Fruit fly (Drosophila melanogaster) whole organism, wandering third instar larva: ENCODE data around the gene CG14720.

Source experiments
- Abd-B ChIP-seq: fragments of >200 bp; optimal IDR thresholded peaks from 2 replicates; lab custom pipeline; 2017; ENCODE audit warnings: missing biosample characterization, missing genetic modification characterization
- CG32264 ChIP-seq: fragments of 200-800 bp; sonication (Bioruptor generic); optimal IDR thresholded peaks from 2 replicates; lab custom pipeline; 2016; ENCODE audit warnings: missing biosample characterization, missing genetic modification characterization
- CG9705 ChIP-seq: fragments of 200-800 bp; sonication (Bioruptor generic); optimal IDR thresholded peaks from 2 replicates; lab custom pipeline; 2018; ENCODE audit warnings: missing biosample characterization, mild to moderate bottlenecking, missing genetic modification characterization
- CrebA ChIP-seq: fragments of 200-800 bp; sonication (Bioruptor generic); optimal IDR thresholded peaks from 2 replicates; lab custom pipeline; 2016; ENCODE audit warnings: missing biosample characterization, mild to moderate bottlenecking, missing genetic modification characterization, borderline replicate concordance
- Dfd ChIP-seq: fragments of >200 bp; optimal IDR thresholded peaks from 2 replicates; lab custom pipeline; 2017; ENCODE audit warnings: missing biosample characterization, missing genetic modification characterization
- GATAd ChIP-seq: sonication (Bioruptor generic); optimal IDR thresholded peaks from 2 replicates; lab custom pipeline; 2016; ENCODE audit warnings: missing biosample characterization, missing genetic modification characterization
- HLH106 ChIP-seq: fragments of 200-800 bp; optimal IDR thresholded peaks from 3 replicates; lab custom pipeline; 2019; ENCODE audit warnings: missing biosample characterization, mild to moderate bottlenecking, missing genetic modification characterization, moderate library complexity
- Hnf4 ChIP-seq: fragments of 200-800 bp; sonication (Bioruptor generic); optimal IDR thresholded peaks from 2 replicates; lab custom pipeline; 2016; ENCODE audit warnings: missing biosample characterization, mild to moderate bottlenecking, missing genetic modification characterization
- Hr78 ChIP-seq: fragments of >200 bp; optimal IDR thresholded peaks from 2 replicates; lab custom pipeline; 2017; ENCODE audit warnings: missing biosample characterization, missing genetic modification characterization
- Hr83 ChIP-seq: fragments of 200-300 bp; sonication (Bioruptor generic); optimal IDR thresholded peaks from 2 replicates; lab custom pipeline; 2016; ENCODE audit warnings: missing biosample characterization, mild to moderate bottlenecking, missing genetic modification characterization, moderate library complexity; ENCODE audit not compliant: poor library complexity, severe bottlenecking
- Jra ChIP-seq: sonication (Bioruptor generic); optimal IDR thresholded peaks from 2 replicates; lab custom pipeline; 2016; ENCODE audit warnings: missing biosample characterization, missing genetic modification characterization
- Mio ChIP-seq: sonication (Bioruptor generic); optimal IDR thresholded peaks from 2 replicates; lab custom pipeline; 2016; ENCODE audit warnings: missing biosample characterization, missing genetic modification characterization
- Myc ChIP-seq: fragments of >200 bp; optimal IDR thresholded peaks from 2 replicates; lab custom pipeline; 2017
- OdsH ChIP-seq: fragments of 200-800 bp; sonication (Bioruptor generic); optimal IDR thresholded peaks from 2 replicates; lab custom pipeline; 2016; ENCODE audit warnings: missing biosample characterization, mild to moderate bottlenecking, missing genetic modification characterization
- Rel ChIP-seq, 2 experiments: fragments of 200-800 bp; sonication (Bioruptor generic) in 1 of 2; optimal IDR thresholded peaks; 2 replicates in 1 of 2; 3 replicates in 1 of 2; lab custom pipeline; 2016 to 2019; ENCODE audit warnings: mild to moderate bottlenecking in 2 of 2, missing biosample characterization in 2 of 2, missing genetic modification characterization in 2 of 2, moderate library complexity in 1 of 2
- Sp1 ChIP-seq: fragments of 200-800 bp; sonication (Bioruptor generic); optimal IDR thresholded peaks from 3 replicates; lab custom pipeline; 2019; ENCODE audit warnings: missing biosample characterization, mild to moderate bottlenecking, missing genetic modification characterization, moderate library complexity
- Vsx2 ChIP-seq: fragments of 200-300, 225-300 bp; sonication (Bioruptor generic); optimal IDR thresholded peaks from 2 replicates; lab custom pipeline; 2018; ENCODE audit warnings: missing biosample characterization, missing genetic modification characterization; ENCODE audit not compliant: partially characterized antibody
- br ChIP-seq: fragments of 200-800 bp; sonication (Bioruptor generic); optimal IDR thresholded peaks from 2 replicates; lab custom pipeline; 2016; ENCODE audit warnings: missing biosample characterization, missing genetic modification characterization
- dl ChIP-seq, 2 experiments: fragments of 175-275, 200-275 bp in 1 of 2; fragments of 200-275 bp in 1 of 2; sonication (Bioruptor generic); optimal IDR thresholded peaks; lab custom pipeline; 2018; ENCODE audit warnings: mild to moderate bottlenecking in 2 of 2, missing biosample characterization in 2 of 2, missing genetic modification characterization in 2 of 2, moderate library complexity in 2 of 2; ENCODE audit not compliant: partially characterized antibody in 2 of 2, insufficient read depth in 1 of 2
- dmrt93B ChIP-seq: fragments of 200-800 bp; sonication (Bioruptor generic); optimal IDR thresholded peaks from 2 replicates; lab custom pipeline; 2018; ENCODE audit warnings: missing biosample characterization, mild to moderate bottlenecking, missing genetic modification characterization
- dsf ChIP-seq: sonication (Bioruptor generic); optimal IDR thresholded peaks from 2 replicates; lab custom pipeline; 2016; ENCODE audit warnings: missing biosample characterization, missing genetic modification characterization, borderline replicate concordance
- ey ChIP-seq: fragments of 200-800 bp; sonication (Bioruptor generic); optimal IDR thresholded peaks from 2 replicates; lab custom pipeline; 2016; ENCODE audit warnings: missing biosample characterization, missing genetic modification characterization
- foxo ChIP-seq, 2 experiments: fragments of 200-800 bp; sonication (Bioruptor generic); optimal IDR thresholded peaks; 2 replicates in 1 of 2; 3 replicates in 1 of 2; lab custom pipeline; 2016 to 2017; ENCODE audit warnings: missing biosample characterization in 2 of 2, missing genetic modification characterization in 2 of 2
- fru ChIP-seq: fragments of 200-800 bp; sonication (Bioruptor generic); optimal IDR thresholded peaks from 3 replicates; lab custom pipeline; 2016; ENCODE audit warnings: missing biosample characterization, mild to moderate bottlenecking, missing genetic modification characterization
- h ChIP-seq: fragments of 200-800 bp; sonication (Bioruptor generic); optimal IDR thresholded peaks from 3 replicates; lab custom pipeline; 2016; ENCODE audit warnings: missing biosample characterization, mild to moderate bottlenecking, missing genetic modification characterization
- jim ChIP-seq: fragments of 175-275, 200-325 bp; sonication (Bioruptor generic); optimal IDR thresholded peaks from 2 replicates; lab custom pipeline; 2016; ENCODE audit warnings: missing biosample characterization, mild to moderate bottlenecking, missing genetic modification characterization
- lola ChIP-seq: fragments of >200 bp; optimal IDR thresholded peaks from 2 replicates; lab custom pipeline; 2017; ENCODE audit warnings: missing biosample characterization, missing genetic modification characterization
- psq ChIP-seq: fragments of 200-800 bp; sonication (Bioruptor generic); optimal IDR thresholded peaks from 3 replicates; lab custom pipeline; 2017; ENCODE audit warnings: missing biosample characterization, mild to moderate bottlenecking, missing genetic modification characterization, moderate library complexity
- rgr ChIP-seq: fragments of 200-800 bp; sonication (Bioruptor generic); optimal IDR thresholded peaks from 3 replicates; lab custom pipeline; 2016; ENCODE audit warnings: missing biosample characterization, mild to moderate bottlenecking, missing genetic modification characterization
- sage ChIP-seq: fragments of 200-800 bp; sonication (Bioruptor generic); optimal IDR thresholded peaks from 2 replicates; lab custom pipeline; 2016; ENCODE audit warnings: missing biosample characterization, mild to moderate bottlenecking, missing genetic modification characterization
- sv ChIP-seq: fragments of 200-800 bp; sonication (Bioruptor generic); optimal IDR thresholded peaks from 3 replicates; lab custom pipeline; 2016; ENCODE audit warnings: missing biosample characterization, missing genetic modification characterization
- tai ChIP-seq: sonication (Bioruptor generic); optimal IDR thresholded peaks from 2 replicates; lab custom pipeline; 2016; ENCODE audit warnings: missing biosample characterization, missing genetic modification characterization
- woc ChIP-seq: sonication (Bioruptor generic); optimal IDR thresholded peaks from 2 replicates; lab custom pipeline; 2016; ENCODE audit warnings: missing biosample characterization, mild to moderate bottlenecking, missing genetic modification characterization

CG14720 gene

dm6 chr3R:11711376-11711775 is at the start of gene CG14720:
Gene CG14720, plus strand, starts transcription at chr3R:11711676.
- no peak for TF ChIP-seq CG32264 (GFP tag; lab: Kevin White, UChicago)
- TF ChIP-seq Myc: no peak
- TF ChIP-seq GATAd (GFP tag; lab: Kevin White, UChicago): no peak
- TF ChIP-seq Hr83 (GFP tag; lab: Kevin White, UChicago): no peak
- TF ChIP-seq Rel (GFP tag; optimal IDR thresholded peaks at IDR 0.05; lab: Kevin White, UChicago): no peak
- no peak for TF ChIP-seq Rel (tag; optimal IDR thresholded peaks at IDR 0.05; lab: Kevin White, UChicago)
- no peak for TF ChIP-seq sage
- TF ChIP-seq HLH106 (tag; lab: Kevin White, UChicago): no peak
- TF ChIP-seq Sp1 (GFP tag; lab: Kevin White, UChicago): no peak
- TF ChIP-seq dmrt93B (GFP tag; lab: Kevin White, UChicago): no peak
- TF ChIP-seq CrebA (GFP tag; lab: Kevin White, UChicago): no peak
- TF ChIP-seq jim (GFP tag; lab: Kevin White, UChicago): no peak
- no peak for TF ChIP-seq Jra (GFP tag; lab: Kevin White, UChicago)
- TF ChIP-seq dsf (GFP tag; lab: Kevin White, UChicago): no peak
- no peak for TF ChIP-seq CG9705
- no peak for TF ChIP-seq dl (GFP tag; optimal IDR thresholded peaks at IDR 0.05; lab: Kevin White, UChicago; ENCODE audit: insufficient read depth in 1 of 2, partially characterized antibody in 2 of 2)
- no peak for TF ChIP-seq ey (GFP tag; lab: Kevin White, UChicago)
- TF ChIP-seq Hr78 (GFP tag; lab: Kevin White, UChicago): no peak

- TF ChIP-seq Sp1 (GFP tag; lab: Kevin White, UChicago) (no peak), fru (GFP tag; lab: Kevin White, UChicago) (peak; percentile 0)
Observed at dm6 chr3R:11661712-11662111, 49.8 kb upstream of the CG14720 start.

dm6 chr3R:11662617-11663016 is 48.9 kb upstream of the CG14720 start:
- no peak for TF ChIP-seq Jra (GFP tag; lab: Kevin White, UChicago)
- no peak for TF ChIP-seq Hr78 (GFP tag; lab: Kevin White, UChicago)
- TF ChIP-seq CrebA (GFP tag; lab: Kevin White, UChicago): no peak
- no peak for TF ChIP-seq Rel (GFP tag; optimal IDR thresholded peaks at IDR 0.05; lab: Kevin White, UChicago)
- TF ChIP-seq Rel (tag; optimal IDR thresholded peaks at IDR 0.05; lab: Kevin White, UChicago): no peak
- TF ChIP-seq Mio (GFP tag; lab: Kevin White, UChicago): no peak
- TF ChIP-seq woc (GFP tag; lab: Kevin White, UChicago): no peak
- TF ChIP-seq sv: no peak
- TF ChIP-seq br: no peak

dm6 chr3R:11663441-11663840 is 48.0 kb upstream of the CG14720 start:
- no peak for TF ChIP-seq psq (GFP tag; lab: Kevin White, UChicago)
- peak; percentile 19 for TF ChIP-seq OdsH (GFP tag; lab: Kevin White, UChicago)
- peak in 1 of 2 experiments; percentile 5 for TF ChIP-seq foxo (GFP tag; optimal IDR thresholded peaks at IDR 0.05; lab: Kevin White, UChicago)
- no peak for TF ChIP-seq tai
- no peak for TF ChIP-seq Hr83 (GFP tag; lab: Kevin White, UChicago)

- TF ChIP-seq Mio (GFP tag; lab: Kevin White, UChicago): no peak
- TF ChIP-seq dl (GFP tag; optimal IDR thresholded peaks at IDR 0.05; lab: Kevin White, UChicago; ENCODE audit: insufficient read depth in 1 of 2, partially characterized antibody in 2 of 2): no peak
- TF ChIP-seq foxo (GFP tag; optimal IDR thresholded peaks at IDR 0.05; lab: Kevin White, UChicago): peak in 1 of 2 experiments; percentile 14
- TF ChIP-seq tai: no peak
- TF ChIP-seq CG9705: no peak
- no peak for TF ChIP-seq lola (GFP tag; lab: Kevin White, UChicago)
- no peak for TF ChIP-seq Abd-B (GFP tag; lab: Kevin White, UChicago)
- TF ChIP-seq rgr: peak; percentile 10
- no peak for TF ChIP-seq Vsx2 (GFP tag; lab: Kevin White, UChicago)
- TF ChIP-seq OdsH (GFP tag; lab: Kevin White, UChicago): no peak
- TF ChIP-seq sage: no peak
- TF ChIP-seq sv: no peak
- no peak for TF ChIP-seq Hr83 (GFP tag; lab: Kevin White, UChicago)
- no peak for TF ChIP-seq CG32264 (GFP tag; lab: Kevin White, UChicago)
- TF ChIP-seq fru (GFP tag; lab: Kevin White, UChicago): no peak
- TF ChIP-seq Jra (GFP tag; lab: Kevin White, UChicago): no peak
- no peak for TF ChIP-seq Sp1 (GFP tag; lab: Kevin White, UChicago)
- TF ChIP-seq Dfd (GFP tag; lab: Kevin White, UChicago): no peak
- TF ChIP-seq Rel (GFP tag; optimal IDR thresholded peaks at IDR 0.05; lab: Kevin White, UChicago): no peak
- TF ChIP-seq Rel (tag; optimal IDR thresholded peaks at IDR 0.05; lab: Kevin White, UChicago): no peak
- no peak for TF ChIP-seq jim (GFP tag; lab: Kevin White, UChicago)
- TF ChIP-seq h (GFP tag; lab: Kevin White, UChicago): no peak
- no peak for TF ChIP-seq dsf (GFP tag; lab: Kevin White, UChicago)
- no peak for TF ChIP-seq Hnf4 (GFP tag; lab: Kevin White, UChicago)
- peak; percentile 89 for TF ChIP-seq Myc
- TF ChIP-seq HLH106 (tag; lab: Kevin White, UChicago): no peak
Observed at dm6 chr3R:11665508-11665907, 46.0 kb upstream of the CG14720 start.
